Worm (Caenorhabditis elegans) whole organism, L4 larva: ENCODE measurements around the gene T24D5.3.

Experiments
- D1046.2 ChIP-seq: fragments of 200-800 bp; sonication (Bioruptor generic); IDR thresholded peaks from 2 replicates; pipeline ENCODE4 v1.3.6; 2022; ENCODE audit warnings: missing genetic modification characterization, missing compliant biosample characterization
- F10B5.3 ChIP-seq: sonication (generic microtip); optimal IDR thresholded peaks from 2 replicates; lab custom pipeline; 2016; ENCODE audit warnings: mild to moderate bottlenecking, missing genetic modification characterization, missing compliant biosample characterization
- F49E8.2 ChIP-seq: sonication (generic microtip); optimal IDR thresholded peaks from 2 replicates; lab custom pipeline; 2016; ENCODE audit warnings: missing compliant biosample characterization, mild to moderate bottlenecking, missing genetic modification characterization, borderline replicate concordance
- T26A8.4 ChIP-seq: fragments of 200-800 bp; sonication (Bioruptor generic); IDR thresholded peaks from 2 replicates; pipeline ENCODE4 v1.3.6; 2022; ENCODE audit warnings: missing genetic modification characterization, missing compliant biosample characterization
- Y48G9A.11 ChIP-seq: fragments of 200-800 bp; sonication (Bioruptor generic); IDR thresholded peaks from 2 replicates; pipeline ENCODE4 v1.3.6; 2022; ENCODE audit warnings: missing genetic modification reagents, missing genetic modification characterization, missing compliant biosample characterization
- Y75B8A.6 ChIP-seq: fragments of 200-800 bp; sonication (Bioruptor generic); IDR thresholded peaks from 2 replicates; pipeline ENCODE4 v1.3.6; 2022; ENCODE audit warnings: missing genetic modification reagents, missing genetic modification characterization, missing compliant biosample characterization
- ZK337.2 ChIP-seq: fragments of 200-800 bp; sonication (Bioruptor generic); IDR thresholded peaks from 2 replicates; pipeline ENCODE4 v1.3.6; 2022; ENCODE audit warnings: missing genetic modification reagents, missing genetic modification characterization, missing compliant biosample characterization
- ZK546.5 ChIP-seq, 2 experiments: sonication (generic microtip); optimal IDR thresholded peaks; 2 replicates each; lab custom pipeline; 2017; ENCODE audit warnings: missing biosample characterization in 2 of 2, missing genetic modification characterization in 2 of 2
- aly-2 ChIP-seq: sonication (generic microtip); optimal IDR thresholded peaks from 2 replicates; lab custom pipeline; 2018; ENCODE audit warnings: missing biosample characterization, missing genetic modification characterization
- ceh-20 ChIP-seq: fragments of 200-800 bp; sonication (Bioruptor generic); IDR thresholded peaks from 2 replicates; pipeline ENCODE4 v1.3.6; 2022; ENCODE audit warnings: missing genetic modification reagents, missing genetic modification characterization, missing compliant biosample characterization
- ceh-28 ChIP-seq: fragments of 150-350 bp; optimal IDR thresholded peaks from 2 replicates; lab custom pipeline; 2014; ENCODE audit warnings: missing biosample characterization, missing genetic modification reagents, missing genetic modification characterization
- daf-16 ChIP-seq, 3 experiments: sonication (generic microtip); optimal IDR thresholded peaks; 2 replicates each; lab custom pipeline; 2016 to 2017; ENCODE audit warnings: missing genetic modification characterization in 3 of 3, missing genetic modification reagents in 3 of 3, mild to moderate bottlenecking in 2 of 3, missing compliant biosample characterization in 2 of 3, missing biosample characterization in 1 of 3, moderate library complexity in 1 of 3
- daf-8 ChIP-seq: fragments of 200-800 bp; sonication (Bioruptor generic); IDR thresholded peaks from 2 replicates; pipeline ENCODE4 v1.3.6; 2022; ENCODE audit warnings: missing genetic modification characterization, missing compliant biosample characterization
- dmd-9 ChIP-seq: fragments of 200-800 bp; sonication (Bioruptor generic); IDR thresholded peaks from 2 replicates; pipeline ENCODE4 v1.3.6; 2022; ENCODE audit warnings: missing genetic modification reagents, missing genetic modification characterization, missing compliant biosample characterization
- dpl-1 ChIP-seq: fragments of 150-350 bp; optimal IDR thresholded peaks from 2 replicates; lab custom pipeline; 2014; ENCODE audit warnings: missing biosample characterization, missing genetic modification reagents, missing genetic modification characterization
- duxl-1 ChIP-seq: sonication (generic microtip); optimal IDR thresholded peaks from 2 replicates; lab custom pipeline; 2016; ENCODE audit warnings: mild to moderate bottlenecking, missing genetic modification characterization, moderate library complexity, missing compliant biosample characterization; ENCODE audit not compliant: poor library complexity
- dve-1 ChIP-seq: sonication (generic microtip); optimal IDR thresholded peaks from 2 replicates; lab custom pipeline; 2017; ENCODE audit warnings: antibody characterized with exemption, mild to moderate bottlenecking, missing genetic modification characterization, missing compliant biosample characterization; ENCODE audit not compliant: insufficient read depth
- fos-1 ChIP-seq: fragments of 150-350 bp; optimal IDR thresholded peaks from 2 replicates; lab custom pipeline; 2014; ENCODE audit warnings: missing biosample characterization, missing genetic modification characterization
- hmg-1.1 ChIP-seq: fragments of 200-800 bp; sonication (Bioruptor generic); IDR thresholded peaks from 2 replicates; pipeline ENCODE4 v1.3.6; 2022; ENCODE audit warnings: missing genetic modification reagents, missing genetic modification characterization, missing compliant biosample characterization
- jun-1 ChIP-seq: fragments of 150-350 bp; optimal IDR thresholded peaks from 2 replicates; lab custom pipeline; 2014; ENCODE audit warnings: missing biosample characterization, missing genetic modification reagents, missing genetic modification characterization
- lim-7 ChIP-seq: fragments of 200-800 bp; sonication (Bioruptor generic); IDR thresholded peaks from 2 replicates; pipeline ENCODE4 v1.3.6; 2022; ENCODE audit warnings: missing genetic modification characterization, missing compliant biosample characterization
- lin-1 ChIP-seq: fragments of 200-800 bp; sonication (Bioruptor generic); IDR thresholded peaks from 2 replicates; pipeline ENCODE4 v1.3.6; 2022; ENCODE audit warnings: missing genetic modification reagents, missing genetic modification characterization, missing compliant biosample characterization
- lin-15B ChIP-seq: fragments of 150-350 bp; sonication (generic microtip); optimal IDR thresholded peaks from 3 replicates; lab custom pipeline; 2014; ENCODE audit warnings: missing biosample characterization, missing genetic modification characterization
- lin-29 ChIP-seq: fragments of 200-800 bp; sonication (Bioruptor generic); IDR thresholded peaks from 2 replicates; pipeline ENCODE4 v1.3.6; 2022; ENCODE audit warnings: missing genetic modification reagents, missing genetic modification characterization, missing compliant biosample characterization
- lin-38 ChIP-seq: fragments of 200-800 bp; sonication (Bioruptor generic); IDR thresholded peaks from 2 replicates; pipeline ENCODE4 v1.3.6; 2022; ENCODE audit warnings: missing genetic modification reagents, missing genetic modification characterization, missing compliant biosample characterization
- lir-3 ChIP-seq: sonication (generic microtip); optimal IDR thresholded peaks from 2 replicates; lab custom pipeline; 2016; ENCODE audit warnings: mild to moderate bottlenecking, missing genetic modification characterization, missing compliant biosample characterization
- madf-5 ChIP-seq, 2 experiments: fragments of 200-800 bp; sonication (Bioruptor generic); IDR thresholded peaks; 2 replicates each; pipeline ENCODE4 v1.3.6; 2022; ENCODE audit warnings: missing compliant biosample characterization in 2 of 2, missing genetic modification characterization in 2 of 2
- madf-9 ChIP-seq: fragments of 200-800 bp; sonication (Bioruptor generic); conservative IDR thresholded peaks from 2 replicates; pipeline ENCODE4 v1.3.6; 2022; ENCODE audit warnings: missing genetic modification reagents, missing genetic modification characterization, missing compliant biosample characterization
- mdt-29 ChIP-seq: fragments of 200-800 bp; sonication (Bioruptor generic); IDR thresholded peaks from 2 replicates; pipeline ENCODE4 v1.3.6; 2022; ENCODE audit warnings: missing genetic modification reagents, missing genetic modification characterization, missing compliant biosample characterization
- mep-1 ChIP-seq: fragments of 150-350 bp; sonication (generic microtip); optimal IDR thresholded peaks from 3 replicates; lab custom pipeline; 2014; ENCODE audit warnings: missing biosample characterization, missing genetic modification characterization
- mxl-2 ChIP-seq: fragments of 200-800 bp; sonication (Bioruptor generic); conservative IDR thresholded peaks from 2 replicates; pipeline ENCODE4 v1.3.6; 2022; ENCODE audit warnings: missing genetic modification reagents, missing genetic modification characterization, missing compliant biosample characterization
- mxl-3 ChIP-seq: fragments of 200-800 bp; sonication (Bioruptor generic); optimal IDR thresholded peaks from 2 replicates; lab custom pipeline; 2018; ENCODE audit warnings: mild to moderate bottlenecking, missing genetic modification characterization, missing compliant biosample characterization
- nhr-10 ChIP-seq: fragments of 150-350 bp; optimal IDR thresholded peaks from 2 replicates; lab custom pipeline; 2014; ENCODE audit warnings: missing biosample characterization, missing genetic modification characterization
- nhr-102 ChIP-seq: sonication (generic microtip); optimal IDR thresholded peaks from 2 replicates; lab custom pipeline; 2016; ENCODE audit warnings: mild to moderate bottlenecking, missing genetic modification characterization, moderate library complexity, missing compliant biosample characterization
- nhr-11 ChIP-seq: fragments of 150-350 bp; optimal IDR thresholded peaks from 2 replicates; lab custom pipeline; 2014; ENCODE audit warnings: missing biosample characterization, missing genetic modification characterization
- nhr-41 ChIP-seq: fragments of 200-800 bp; sonication (Bioruptor generic); IDR thresholded peaks from 2 replicates; pipeline ENCODE4 v1.3.6; 2022; ENCODE audit warnings: missing genetic modification reagents, missing genetic modification characterization, missing compliant biosample characterization
- pha-4 ChIP-seq, 2 experiments: fragments of 150-350 bp in 1 of 2; fragments of 200-800 bp in 1 of 2; sonication (Bioruptor generic) in 1 of 2; IDR thresholded peaks in 1 of 2; optimal IDR thresholded peaks in 1 of 2; 2 replicates each; pipeline versions ENCODE4 v1.3.6 to Lab custom; 2014 to 2022; ENCODE audit warnings: missing genetic modification characterization in 2 of 2, missing genetic modification reagents in 2 of 2, missing biosample characterization in 1 of 2, missing compliant biosample characterization in 1 of 2
- php-3 ChIP-seq: fragments of 200-800 bp; sonication (Bioruptor generic); IDR thresholded peaks from 2 replicates; pipeline ENCODE4 v1.3.6; 2022; ENCODE audit warnings: missing genetic modification reagents, missing genetic modification characterization, missing compliant biosample characterization
- pqm-1 ChIP-seq: sonication (generic microtip); optimal IDR thresholded peaks from 2 replicates; lab custom pipeline; 2017; ENCODE audit warnings: missing biosample characterization, missing genetic modification characterization
- set-16 ChIP-seq: fragments of 200-800 bp; sonication (Bioruptor generic); IDR thresholded peaks from 2 replicates; pipeline ENCODE4 v1.3.6; 2022; ENCODE audit warnings: missing genetic modification reagents, missing genetic modification characterization, missing compliant biosample characterization
- skn-1 ChIP-seq: fragments of 150-350 bp; optimal IDR thresholded peaks from 2 replicates; lab custom pipeline; 2014; ENCODE audit warnings: missing biosample characterization, missing genetic modification characterization
- tag-97 ChIP-seq: fragments of 200-800 bp; sonication (Bioruptor generic); IDR thresholded peaks from 2 replicates; pipeline ENCODE4 v1.3.6; 2022; ENCODE audit warnings: missing genetic modification characterization, missing compliant biosample characterization
- tra-1 ChIP-seq: fragments of 200-800 bp; sonication (Bioruptor generic); IDR thresholded peaks from 2 replicates; pipeline ENCODE4 v1.3.6; 2022; ENCODE audit warnings: missing genetic modification reagents, missing genetic modification characterization, missing compliant biosample characterization
- unc-39 ChIP-seq: sonication (generic microtip); optimal IDR thresholded peaks from 2 replicates; lab custom pipeline; 2017; ENCODE audit warnings: missing biosample characterization, missing genetic modification characterization
- vab-7 ChIP-seq: fragments of 200-800 bp; sonication (Bioruptor generic); IDR thresholded peaks from 2 replicates; pipeline ENCODE4 v1.3.6; 2022; ENCODE audit warnings: missing genetic modification reagents, missing genetic modification characterization, missing compliant biosample characterization
- zag-1 ChIP-seq: fragments of 150-350 bp; optimal IDR thresholded peaks from 2 replicates; lab custom pipeline; 2014; ENCODE audit warnings: missing biosample characterization, missing genetic modification characterization
- zfp-3 ChIP-seq: fragments of 200-800 bp; sonication (Bioruptor generic); conservative IDR thresholded peaks from 2 replicates; pipeline ENCODE4 v1.3.6; 2022; ENCODE audit warnings: missing genetic modification reagents, missing genetic modification characterization, missing compliant biosample characterization
- zip-11 ChIP-seq: fragments of 200-800 bp; sonication (Bioruptor generic); IDR thresholded peaks from 2 replicates; pipeline ENCODE4 v1.3.6; 2022; ENCODE audit warnings: missing genetic modification characterization, missing compliant biosample characterization
- zip-2 ChIP-seq: fragments of 150-350 bp; optimal IDR thresholded peaks from 2 replicates; lab custom pipeline; 2014; ENCODE audit warnings: missing biosample characterization, missing genetic modification characterization
- ztf-7 ChIP-seq: fragments of 150-350 bp; optimal IDR thresholded peaks from 2 replicates; lab custom pipeline; 2014; ENCODE audit warnings: missing biosample characterization, missing genetic modification characterization

The T24D5.3 gene

ce11 chrX:12563589-12563988, 16.3 kb upstream of the T24D5.3 start:
- TF ChIP-seq zag-1 (tag; lab: Kevin White, UChicago), result no peak
- TF ChIP-seq pqm-1 (tag; lab: Kevin White, UChicago), result no peak
- TF ChIP-seq lin-38 (GFP tag; lab: Robert Waterston, UW), result no peak; the same call in 1 of the 2 replicates
- TF ChIP-seq lin-1 (GFP tag; lab: Robert Waterston, UW), result no peak
- TF ChIP-seq madf-9 (GFP tag; lab: Robert Waterston, UW), result no peak; the same call in 1 of the 2 replicates
- TF ChIP-seq duxl-1 (tag; lab: Kevin White, UChicago), result peak; percentile 94
- peak; percentile 93 for TF ChIP-seq D1046.2 (GFP tag; lab: Robert Waterston, UW)
- TF ChIP-seq lin-29 (GFP tag; lab: Robert Waterston, UW), result peak; percentile 81
- TF ChIP-seq set-16 (GFP tag; lab: Robert Waterston, UW), result no peak
- no peak; the same call in 1 of the 2 replicates for TF ChIP-seq zfp-3
- TF ChIP-seq nhr-10 (tag; lab: Kevin White, UChicago), result no peak
- TF ChIP-seq daf-16 (GFP tag; optimal IDR thresholded peaks at IDR 0.05; lab: Kevin White, UChicago), result peak; percentile 45 to 95
- TF ChIP-seq daf-16 (tag; optimal IDR thresholded peaks at IDR 0.05; lab: Kevin White, UChicago), result peak; percentile 66
- peak; percentile 81 for TF ChIP-seq mxl-2 (GFP tag; lab: Robert Waterston, UW)
- TF ChIP-seq mep-1 (tag; lab: Kevin White, UChicago), result peak; percentile 82
- peak; percentile 67 for TF ChIP-seq zip-2 (tag; lab: Kevin White, UChicago)
- TF ChIP-seq aly-2 (tag; lab: Kevin White, UChicago), result no peak
- peak; percentile 90 for TF ChIP-seq Y75B8A.6 (GFP tag; lab: Robert Waterston, UW)
- no peak; the same call in 1 of the 2 replicates for TF ChIP-seq lim-7
- no peak for TF ChIP-seq daf-8
- no peak for TF ChIP-seq fos-1 (tag; lab: Kevin White, UChicago)
- peak; percentile 97 for TF ChIP-seq hmg-1.1 (GFP tag; lab: Robert Waterston, UW)
- no peak for TF ChIP-seq jun-1 (tag; lab: Kevin White, UChicago)
- TF ChIP-seq ceh-20 (GFP tag; lab: Robert Waterston, UW), result peak; percentile 86
- peak; percentile 95 for TF ChIP-seq tra-1 (GFP tag; lab: Robert Waterston, UW)
- peak; percentile 92 to 96 for TF ChIP-seq madf-5 (GFP tag; IDR thresholded peaks at IDR 0.05; lab: Robert Waterston, UW)
- TF ChIP-seq lir-3 (tag; lab: Kevin White, UChicago), result peak; percentile 83
- peak; percentile 76; the same call in 1 of the 2 replicates for TF ChIP-seq zip-11 (GFP tag; lab: Robert Waterston, UW)
- TF ChIP-seq php-3 (GFP tag; lab: Robert Waterston, UW), result no peak; the same call in 1 of the 2 replicates
- TF ChIP-seq pha-4 (GFP tag; IDR thresholded peaks at IDR 0.05; lab: Robert Waterston, UW), result peak; percentile 93
- no peak for TF ChIP-seq pha-4 (tag; optimal IDR thresholded peaks at IDR 0.05; lab: Kevin White, UChicago)
- TF ChIP-seq ceh-28 (tag; lab: Kevin White, UChicago), result no peak
- TF ChIP-seq Y48G9A.11, result no peak; the same call in 1 of the 2 replicates
- TF ChIP-seq mxl-3, result peak; percentile 75
- TF ChIP-seq tag-97, result no peak
- peak; percentile 7 for TF ChIP-seq nhr-11 (tag; lab: Kevin White, UChicago)
- TF ChIP-seq ZK337.2 (GFP tag; lab: Robert Waterston, UW), result peak; percentile 81
- TF ChIP-seq nhr-41 (GFP tag; lab: Robert Waterston, UW), result peak; percentile 85; the same call in 1 of the 2 replicates
- no peak for TF ChIP-seq skn-1 (tag; lab: Kevin White, UChicago)
- peak; percentile 96 for TF ChIP-seq vab-7 (GFP tag; lab: Robert Waterston, UW)
- TF ChIP-seq T26A8.4 (GFP tag; lab: Robert Waterston, UW), result no peak; the same call in 1 of the 2 replicates
- TF ChIP-seq ztf-7, result no peak
- peak; percentile 87 for TF ChIP-seq dmd-9 (GFP tag; lab: Robert Waterston, UW)
- TF ChIP-seq lin-15B (tag; lab: Kevin White, UChicago), result no peak
- no peak for TF ChIP-seq unc-39 (tag; lab: Kevin White, UChicago)
- TF ChIP-seq ZK546.5 (tag; optimal IDR thresholded peaks at IDR 0.05; lab: Kevin White, UChicago), result no peak
- TF ChIP-seq F10B5.3, result peak; percentile 75
- TF ChIP-seq F49E8.2, result peak; percentile 65
- TF ChIP-seq dve-1 (tag; lab: Kevin White, UChicago), result no peak
- TF ChIP-seq mdt-29 (GFP tag; lab: Robert Waterston, UW), result no peak; the same call in 1 of the 2 replicates
- TF ChIP-seq nhr-102 (tag; lab: Kevin White, UChicago), result no peak
- TF ChIP-seq dpl-1 (GFP tag; lab: Kevin White, UChicago), result no peak
